Fruit fly (Drosophila melanogaster) whole organism, prepupa: Measurements from ENCODE around the gene CG5421.
A peak's percentile ranks its signal among the peaks of the same experiment; 100 is the strongest.

Experiments used
- CG16779 ChIP-seq: fragments of 200-800 bp; sonication (Bioruptor generic); optimal IDR thresholded peaks from 3 replicates; lab custom pipeline; 2017; ENCODE audit warnings: missing biosample characterization, mild to moderate bottlenecking, missing genetic modification characterization
- CG31627 ChIP-seq: fragments of 200-800 bp; sonication (Bioruptor generic); optimal IDR thresholded peaks from 3 replicates; lab custom pipeline; 2016; ENCODE audit warnings: missing biosample characterization, missing genetic modification characterization
- CG32006 ChIP-seq: fragments of 200-800 bp; sonication (Bioruptor generic); optimal IDR thresholded peaks from 3 replicates; lab custom pipeline; 2017; ENCODE audit warnings: missing biosample characterization, mild to moderate bottlenecking, missing genetic modification characterization
- CG6808 ChIP-seq: fragments of 200-800 bp; sonication (Bioruptor generic); optimal IDR thresholded peaks from 3 replicates; lab custom pipeline; 2017; ENCODE audit warnings: missing biosample characterization, missing genetic modification characterization, mild to moderate bottlenecking, moderate library complexity, missing genetic modification reagents
- CG6854 ChIP-seq: fragments of 200-800 bp; sonication (Bioruptor generic); optimal IDR thresholded peaks from 2 replicates; lab custom pipeline; 2017; ENCODE audit warnings: missing biosample characterization, mild to moderate bottlenecking, missing genetic modification characterization
- CG7368 ChIP-seq: fragments of 200-800 bp; sonication (Bioruptor generic); optimal IDR thresholded peaks from 3 replicates; lab custom pipeline; 2016; ENCODE audit warnings: missing biosample characterization, missing genetic modification characterization
- CG8119 ChIP-seq: fragments of 200-800 bp; sonication (Bioruptor generic); IDR thresholded peaks from 3 replicates; pipeline ENCODE4 v1.3.6; 2022; ENCODE audit warnings: missing biosample characterization, missing genetic modification characterization
- CG8319 ChIP-seq: fragments of 200-800 bp; sonication (Bioruptor generic); optimal IDR thresholded peaks from 3 replicates; lab custom pipeline; 2016; ENCODE audit warnings: missing biosample characterization, missing genetic modification characterization
- CG9139 ChIP-seq: fragments of 200-800 bp; sonication (Bioruptor generic); optimal IDR thresholded peaks from 3 replicates; lab custom pipeline; 2017; ENCODE audit warnings: missing biosample characterization, mild to moderate bottlenecking, missing genetic modification characterization
- Eip78C ChIP-seq: fragments of 200-800 bp; sonication (Bioruptor generic); peaks from one replicate; lab custom pipeline; 2016; ENCODE audit warnings: missing biosample characterization, missing genetic modification characterization
- Eip93F ChIP-seq: fragments of 200-800 bp; sonication (Bioruptor generic); optimal IDR thresholded peaks from 2 replicates; lab custom pipeline; 2016; ENCODE audit warnings: missing biosample characterization, mild to moderate bottlenecking, missing genetic modification characterization
- Ets21C ChIP-seq: fragments of 200-800 bp; sonication (Bioruptor generic); optimal IDR thresholded peaks from 3 replicates; lab custom pipeline; 2016; ENCODE audit warnings: missing biosample characterization, missing genetic modification characterization
- Ets96B ChIP-seq: fragments of 200-800 bp; optimal IDR thresholded peaks from 2 replicates; lab custom pipeline; 2019; ENCODE audit warnings: missing biosample characterization, mild to moderate bottlenecking, missing genetic modification characterization, moderate library complexity
- Gug ChIP-seq: fragments of 200-800 bp; sonication (Bioruptor generic); IDR thresholded peaks from 2 replicates; pipeline ENCODE4 v1.3.6; 2022; ENCODE audit warnings: missing biosample characterization, missing genetic modification characterization
- Hr39 ChIP-seq: fragments of 200-800 bp; sonication (Bioruptor generic); optimal IDR thresholded peaks from 2 replicates; lab custom pipeline; 2016; ENCODE audit warnings: missing biosample characterization, missing genetic modification characterization
- Lpt ChIP-seq: fragments of 200-800 bp; sonication (Bioruptor generic); optimal IDR thresholded peaks from 3 replicates; lab custom pipeline; 2016; ENCODE audit warnings: missing biosample characterization, missing genetic modification characterization
- Met ChIP-seq: fragments of 200-800 bp; sonication (Bioruptor generic); optimal IDR thresholded peaks from 3 replicates; lab custom pipeline; 2016; ENCODE audit warnings: missing biosample characterization, missing genetic modification characterization
- OdsH ChIP-seq: fragments of 200-800 bp; sonication (Bioruptor generic); optimal IDR thresholded peaks from 3 replicates; lab custom pipeline; 2016; ENCODE audit warnings: missing biosample characterization, missing genetic modification characterization
- Sox14 ChIP-seq: fragments of 200-800 bp; sonication (Bioruptor generic); optimal IDR thresholded peaks from 3 replicates; lab custom pipeline; 2016; ENCODE audit warnings: missing biosample characterization, missing genetic modification characterization
- Sox15 ChIP-seq: fragments of 200-800 bp; sonication (Bioruptor generic); optimal IDR thresholded peaks from 3 replicates; lab custom pipeline; 2016; ENCODE audit warnings: missing biosample characterization, missing genetic modification characterization
- achi ChIP-seq: fragments of 200-800 bp; sonication (Bioruptor generic); optimal IDR thresholded peaks from 3 replicates; lab custom pipeline; 2016; ENCODE audit warnings: missing biosample characterization, missing genetic modification characterization
- acj6 ChIP-seq: fragments of 200-800 bp; sonication (Bioruptor generic); optimal IDR thresholded peaks from 3 replicates; lab custom pipeline; 2016; ENCODE audit warnings: missing biosample characterization, missing genetic modification characterization
- dsx ChIP-seq: fragments of 200-800 bp; optimal IDR thresholded peaks from 3 replicates; lab custom pipeline; 2019; ENCODE audit warnings: missing biosample characterization, mild to moderate bottlenecking, missing genetic modification characterization, moderate library complexity; ENCODE audit not compliant: poor library complexity, severe bottlenecking
- fd85E ChIP-seq: fragments of 200-800 bp; sonication (Bioruptor generic); optimal IDR thresholded peaks from 3 replicates; lab custom pipeline; 2016; ENCODE audit warnings: missing biosample characterization, missing genetic modification characterization
- fkh ChIP-seq: fragments of 200-800 bp; sonication (Bioruptor generic); optimal IDR thresholded peaks from 3 replicates; lab custom pipeline; 2017; ENCODE audit warnings: missing biosample characterization, mild to moderate bottlenecking, missing genetic modification characterization, moderate library complexity
- lz ChIP-seq: fragments of 200-800 bp; sonication (Bioruptor generic); optimal IDR thresholded peaks from 3 replicates; lab custom pipeline; 2016; ENCODE audit warnings: missing biosample characterization, missing genetic modification characterization
- salr ChIP-seq, 2 experiments: fragments of 200-800 bp; sonication (Bioruptor generic); optimal IDR thresholded peaks; 3 replicates each; lab custom pipeline; 2016 to 2018; ENCODE audit warnings: missing biosample characterization in 2 of 2, missing genetic modification characterization in 2 of 2, mild to moderate bottlenecking in 1 of 2
- ss ChIP-seq, 2 experiments: fragments of 200-800 bp; sonication (Bioruptor generic); optimal IDR thresholded peaks; 2 replicates in 1 of 2; 3 replicates in 1 of 2; lab custom pipeline; 2017 to 2018; ENCODE audit warnings: mild to moderate bottlenecking in 2 of 2, missing biosample characterization in 2 of 2, missing genetic modification characterization in 2 of 2, moderate library complexity in 1 of 2
- svp ChIP-seq: fragments of 200-800 bp; sonication (Bioruptor generic); peaks from one replicate; lab custom pipeline; 2016; ENCODE audit warnings: missing biosample characterization, missing genetic modification characterization
- vri ChIP-seq: fragments of 200-800 bp; sonication (Bioruptor generic); optimal IDR thresholded peaks from 3 replicates; lab custom pipeline; 2016; ENCODE audit warnings: missing biosample characterization, mild to moderate bottlenecking, missing genetic modification characterization

The CG5421 gene

DNA sequence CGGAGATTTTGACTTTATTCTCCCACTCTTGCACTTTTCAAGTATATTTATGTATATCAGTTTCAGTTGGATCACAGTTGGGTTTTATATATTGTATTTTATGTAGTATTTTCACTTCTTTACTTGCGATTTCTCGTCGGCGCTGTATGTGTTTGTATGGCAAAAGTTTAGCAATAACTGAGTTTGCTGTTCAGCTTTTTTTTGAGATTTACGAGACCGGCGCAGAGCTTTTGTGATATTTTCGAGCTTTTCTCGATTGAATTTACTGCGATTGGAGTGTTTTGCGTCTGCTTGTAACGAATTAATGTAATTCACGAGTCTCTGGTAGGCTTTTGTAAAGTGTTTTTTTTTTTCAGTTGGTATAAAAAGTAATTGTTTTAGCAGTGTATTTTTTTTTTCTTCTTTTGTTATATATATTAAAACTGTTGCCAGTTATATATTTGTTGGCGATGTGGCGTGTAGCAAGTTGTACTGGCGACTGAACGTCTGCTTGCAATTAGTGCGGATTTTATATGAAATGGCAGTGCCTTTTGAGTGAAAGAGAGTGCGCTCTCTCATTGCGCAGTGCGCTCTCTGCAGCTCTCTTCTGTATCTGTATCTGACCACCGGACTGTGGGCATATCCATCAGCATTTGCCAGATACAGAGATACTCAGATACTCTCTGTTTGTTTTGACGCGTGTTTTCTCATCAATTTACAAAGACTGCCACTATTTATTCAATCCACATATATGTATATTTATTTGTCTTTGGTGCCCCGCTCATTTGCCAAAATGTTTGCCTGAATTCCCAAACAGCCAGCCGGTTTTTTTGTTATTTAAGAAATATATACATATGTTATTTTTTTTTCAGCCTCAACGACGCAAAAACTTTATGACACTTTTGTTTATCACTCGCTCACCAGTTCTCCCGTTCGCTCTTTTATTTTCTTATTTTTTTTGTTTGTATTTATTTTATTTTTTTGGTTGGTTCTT is 13.1 kb upstream of the CG5421 start (continued):
- no peak for TF ChIP-seq Sox15 (GFP tag; lab: Kevin White, UChicago)
- TF ChIP-seq fd85E (GFP tag; lab: Kevin White, UChicago) = peak; percentile 54
- TF ChIP-seq Eip93F (GFP tag; lab: Kevin White, UChicago) = peak; percentile 86
- peak; percentile 62 for TF ChIP-seq dsx (GFP tag; lab: Kevin White, UChicago)
- TF ChIP-seq fkh (GFP tag; lab: Kevin White, UChicago) = peak; percentile 99
- peak; percentile 58; the same call in 2 of the 3 replicates for TF ChIP-seq CG8119 (GFP tag; lab: Robert Waterston, UW)
- peak; percentile 42 for TF ChIP-seq Lpt (GFP tag; lab: Kevin White, UChicago)
- TF ChIP-seq CG31627 (GFP tag; lab: Kevin White, UChicago) = peak; percentile 6
- peak in 1 of 2 experiments; percentile 0 for TF ChIP-seq salr (GFP tag; optimal IDR thresholded peaks at IDR 0.05; lab: Kevin White, UChicago)
- no peak for TF ChIP-seq Gug (GFP tag; lab: Robert Waterston, UW)
- peak; percentile 64 for TF ChIP-seq CG16779 (tag; lab: Kevin White, UChicago)
- no peak for TF ChIP-seq CG7368
- peak; percentile 85 for TF ChIP-seq CG6808 (GFP tag; lab: Kevin White, UChicago)
- TF ChIP-seq CG6854 = peak; percentile 91
- peak; percentile 49 for TF ChIP-seq Ets96B (tag; lab: Kevin White, UChicago)
- no peak for TF ChIP-seq Hr39 (GFP tag; lab: Kevin White, UChicago)

DNA sequence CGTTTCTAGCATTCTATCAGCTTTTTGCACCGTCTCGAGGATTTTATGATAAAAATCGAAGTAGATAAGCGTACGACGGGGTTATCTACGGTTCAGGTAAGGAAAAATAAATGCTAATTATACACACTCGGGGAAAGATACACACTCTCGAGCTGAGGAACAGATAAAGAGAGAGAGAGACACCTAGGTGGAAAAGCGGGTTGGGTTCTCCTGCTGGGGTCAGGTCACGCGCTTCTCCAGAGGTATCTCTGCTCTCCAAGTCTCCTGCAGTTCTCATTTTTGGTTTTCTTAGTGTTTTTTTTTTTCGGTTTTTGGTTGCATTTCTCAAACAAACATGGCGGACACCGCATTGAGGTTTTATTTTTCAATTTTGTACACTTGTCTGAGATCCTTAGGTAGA is 11.9 kb upstream of the CG5421 start:
- TF ChIP-seq Met (GFP tag; lab: Kevin White, UChicago) (no peak), CG9139 (GFP tag; lab: Kevin White, UChicago) (no peak), svp (peak; percentile 73), Hr39 (GFP tag; lab: Kevin White, UChicago) (no peak), Eip78C (peak; percentile 30), acj6 (GFP tag; lab: Kevin White, UChicago) (no peak), dsx (GFP tag; lab: Kevin White, UChicago) (no peak), CG6808 (GFP tag; lab: Kevin White, UChicago) (no peak), OdsH (GFP tag; lab: Kevin White, UChicago) (no peak), Sox14 (GFP tag; lab: Kevin White, UChicago) (peak; percentile 5), CG8319 (GFP tag; lab: Kevin White, UChicago) (no peak)

DNA sequence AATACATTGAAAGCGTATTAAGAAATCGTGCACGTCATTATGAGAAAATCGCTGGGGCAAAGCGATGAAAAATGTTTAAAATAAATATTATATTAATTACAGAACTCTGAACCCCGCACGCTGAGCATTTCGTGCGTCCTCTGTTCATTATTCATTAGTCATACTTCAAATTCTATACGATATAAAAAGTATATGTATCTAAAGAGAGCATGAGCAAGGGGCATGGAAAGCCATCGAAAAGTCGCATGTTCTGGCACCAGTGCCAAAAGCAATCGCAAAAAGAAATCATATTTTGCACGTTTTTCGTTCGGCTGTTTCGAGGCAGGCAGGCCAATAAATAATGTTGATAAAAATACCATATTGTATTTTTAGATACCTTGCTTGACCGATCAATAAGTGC is 11.3 kb upstream of the CG5421 start:
- TF ChIP-seq lz (GFP tag; lab: Kevin White, UChicago) (no peak), Sox14 (GFP tag; lab: Kevin White, UChicago) (no peak), Eip93F (GFP tag; lab: Kevin White, UChicago) (peak; percentile 63), svp (peak; percentile 60), Eip78C (peak; percentile 39), vri (GFP tag; lab: Kevin White, UChicago) (peak; percentile 6), fd85E (GFP tag; lab: Kevin White, UChicago) (no peak)
- TF ChIP-seq, all 60 proteins: peak for 4

DNA sequence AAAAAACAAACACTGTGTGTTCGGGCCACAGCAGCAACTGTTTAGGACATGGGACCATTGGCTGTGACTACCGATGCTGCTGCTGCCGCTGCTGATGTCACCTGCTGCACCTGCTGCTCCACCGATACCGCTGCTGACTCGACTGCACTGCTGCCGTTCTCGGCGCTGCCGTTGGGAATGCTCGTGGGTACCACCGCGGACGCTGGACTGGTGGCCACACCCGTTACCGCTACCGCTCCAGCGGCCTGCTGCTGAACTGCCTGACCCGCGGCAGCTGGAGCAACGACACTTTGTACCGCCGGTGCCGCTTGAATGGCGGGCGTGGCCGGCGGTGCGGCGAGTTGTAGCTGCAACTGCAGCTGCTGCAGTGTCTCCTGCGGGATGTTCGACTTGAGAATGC is 9.8 kb upstream of the CG5421 start:
- no peak for TF ChIP-seq CG32006
- TF ChIP-seq Ets21C (GFP tag; lab: Kevin White, UChicago) = no peak
- no peak for TF ChIP-seq OdsH (GFP tag; lab: Kevin White, UChicago)

DNA sequence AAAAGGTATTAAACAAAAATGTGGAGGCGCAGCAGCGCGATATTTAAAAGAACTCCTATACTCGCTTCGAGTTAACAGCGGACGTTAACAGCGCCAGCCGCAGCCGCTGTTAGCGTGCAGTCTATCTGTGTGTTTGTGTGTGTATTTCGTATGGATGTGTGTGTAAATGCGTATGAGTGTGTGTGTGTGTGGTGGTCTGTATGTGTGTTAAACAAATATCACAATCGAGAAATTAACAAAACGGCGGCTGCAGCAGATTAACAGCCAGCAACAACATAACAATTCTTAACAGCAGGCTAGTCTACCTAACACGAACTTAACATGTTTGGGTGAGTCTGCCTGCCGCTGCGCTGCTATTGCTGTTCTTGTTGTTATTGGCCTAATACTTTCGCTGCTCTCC is 9.3 kb upstream of the CG5421 start:
- TF ChIP-seq fkh (GFP tag; lab: Kevin White, UChicago) = peak; percentile 84
- TF ChIP-seq svp = no peak
- TF ChIP-seq Met (GFP tag; lab: Kevin White, UChicago) = no peak
- TF ChIP-seq achi (GFP tag; lab: Kevin White, UChicago) = no peak
- peak in 1 of 2 experiments; percentile 43 for TF ChIP-seq ss (GFP tag; optimal IDR thresholded peaks at IDR 0.05; lab: Kevin White, UChicago)
- peak; percentile 12 for TF ChIP-seq dsx (GFP tag; lab: Kevin White, UChicago)
